Fruit fly (Drosophila melanogaster) whole organism: ENCODE measurements around the gene Cyp9f2.

Experiments
- CG8478 ChIP-seq: fragments of >200 bp; optimal IDR thresholded peaks from 2 replicates; lab custom pipeline; 2018; ENCODE audit warnings: inconsistent platforms
- Dll ChIP-seq: fragments of >200 bp; optimal IDR thresholded peaks from 2 replicates; lab custom pipeline; 2017
- EcR ChIP-seq, 2 experiments: fragments of >200 bp; optimal IDR thresholded peaks; 2 replicates each; lab custom pipeline; 2017; ENCODE audit warnings: missing biosample characterization in 2 of 2, missing genetic modification characterization in 2 of 2, missing genetic modification reagents in 2 of 2
- pan ChIP-seq: fragments of >200 bp; optimal IDR thresholded peaks from 2 replicates; lab custom pipeline; 2017
- psq ChIP-seq: fragments of >200 bp; optimal IDR thresholded peaks from 2 replicates; lab custom pipeline; 2017
- usp ChIP-seq: fragments of >200 bp; optimal IDR thresholded peaks from 2 replicates; lab custom pipeline; 2017; ENCODE audit warnings: missing biosample characterization, missing genetic modification characterization, mixed read lengths

The Cyp9f2 gene

DNA sequence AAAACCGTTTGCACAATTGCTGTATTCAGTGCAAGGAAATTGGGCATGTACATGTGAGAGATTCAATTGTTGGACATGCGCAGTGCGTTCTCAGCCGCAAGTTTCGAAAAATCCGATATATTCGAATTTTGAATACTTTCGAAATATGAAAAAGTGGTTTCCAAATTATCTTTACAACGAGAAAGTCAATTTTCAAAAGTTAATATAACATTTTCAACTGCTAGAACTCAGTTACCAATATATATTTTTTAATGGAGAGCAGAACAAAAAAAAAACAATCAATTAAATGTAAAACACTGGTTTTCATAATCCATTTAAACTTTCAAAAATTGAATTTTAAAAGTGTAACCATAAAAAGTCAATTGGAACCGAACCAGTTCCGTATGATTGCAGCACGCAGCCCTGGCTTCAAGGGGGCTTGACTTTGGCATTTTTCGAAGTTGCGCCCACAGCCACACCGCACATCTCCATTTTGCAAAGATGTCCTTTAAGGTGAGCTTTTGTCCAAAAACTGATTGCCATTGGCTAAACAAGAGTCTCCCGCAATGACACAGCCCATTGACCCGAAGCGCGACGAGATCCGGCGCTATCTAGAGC is 16.6 kb upstream of the Cyp9f2 start, which contains the start of the genes Scgbeta and CG17202:
Gene Scgbeta, minus strand, starts transcription at position 51 of the 597 bp plus-strand sequence.
Gene CG17202, plus strand, starts transcription at position 390 of the 597 bp plus-strand sequence.
- no peak for TF ChIP-seq CG8478 (lab: Kevin White, UChicago)
- no peak for TF ChIP-seq usp (GFP tag; lab: Kevin White, UChicago)
- TF ChIP-seq pan: no peak
- TF ChIP-seq EcR (GFP tag; optimal IDR thresholded peaks at IDR 0.05; lab: Kevin White, UChicago): no peak
- TF ChIP-seq psq (lab: Kevin White, UChicago): no peak
- TF ChIP-seq Dll (lab: Kevin White, UChicago): no peak

DNA sequence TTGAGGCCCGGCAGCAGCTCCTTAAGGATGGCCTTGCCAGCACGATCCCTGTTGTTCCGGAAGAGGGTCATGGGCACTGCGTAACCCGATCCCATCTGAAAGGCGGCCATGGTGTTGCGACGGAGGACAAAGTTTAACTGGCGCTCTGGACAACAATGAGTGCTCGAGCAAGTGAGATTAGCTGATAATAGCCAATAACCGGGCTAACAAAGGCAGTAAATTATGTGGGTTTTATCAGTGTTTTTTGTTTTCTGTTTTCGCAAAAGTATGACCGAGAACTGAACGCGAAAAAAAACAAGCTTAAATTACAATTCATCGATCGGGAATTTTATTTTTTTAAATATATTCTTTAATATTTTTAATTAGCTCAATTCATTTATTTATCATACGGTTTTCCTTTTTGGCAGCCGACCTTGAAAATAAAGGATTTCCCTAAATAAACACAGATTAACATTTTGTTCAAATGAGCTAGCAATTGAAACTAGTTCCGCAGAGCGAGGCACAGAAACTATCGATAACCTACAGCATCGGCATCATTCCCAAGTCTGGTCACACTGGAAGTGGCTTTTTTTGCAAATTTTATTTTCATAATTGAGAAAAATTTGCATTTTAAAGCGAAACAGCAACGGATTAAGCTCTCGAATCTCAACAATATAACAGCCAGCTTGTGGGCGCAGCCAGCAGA is 7.6 kb upstream of the Cyp9f2 start, which contains the start of the genes Dip-C and pps:
Gene Dip-C, minus strand, starts transcription at position 486 of the 685 bp plus-strand sequence.
Gene pps, plus strand, starts transcription at position 555 of the 685 bp plus-strand sequence.
- TF ChIP-seq EcR (GFP tag; optimal IDR thresholded peaks at IDR 0.05; lab: Kevin White, UChicago): no peak
- no peak for TF ChIP-seq pan
- TF ChIP-seq psq (lab: Kevin White, UChicago): no peak

DNA sequence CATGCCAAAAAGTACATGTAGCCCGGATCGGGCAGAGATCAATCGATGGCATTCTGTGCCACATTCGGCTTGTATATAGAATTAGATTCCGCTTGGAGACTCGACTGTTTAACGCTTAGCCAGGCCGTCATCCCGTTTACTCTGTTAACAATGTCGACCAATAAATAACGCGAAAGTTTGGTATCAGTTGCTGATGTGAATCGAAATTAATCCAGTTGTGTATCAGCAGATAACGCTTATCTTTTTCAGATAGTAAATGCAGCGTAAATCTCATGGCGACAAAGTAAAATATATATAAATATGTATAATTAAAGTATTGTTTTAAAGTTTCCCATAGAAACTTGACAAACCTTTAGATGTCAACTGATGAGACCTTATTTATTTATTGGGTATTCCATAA is 5.6 kb upstream of the Cyp9f2 start:
- TF ChIP-seq Dll (lab: Kevin White, UChicago) (no peak), CG8478 (lab: Kevin White, UChicago) (no peak), usp (GFP tag; lab: Kevin White, UChicago) (no peak), EcR (GFP tag; optimal IDR thresholded peaks at IDR 0.05; lab: Kevin White, UChicago) (no peak), pan (no peak), psq (lab: Kevin White, UChicago) (no peak)

DNA sequence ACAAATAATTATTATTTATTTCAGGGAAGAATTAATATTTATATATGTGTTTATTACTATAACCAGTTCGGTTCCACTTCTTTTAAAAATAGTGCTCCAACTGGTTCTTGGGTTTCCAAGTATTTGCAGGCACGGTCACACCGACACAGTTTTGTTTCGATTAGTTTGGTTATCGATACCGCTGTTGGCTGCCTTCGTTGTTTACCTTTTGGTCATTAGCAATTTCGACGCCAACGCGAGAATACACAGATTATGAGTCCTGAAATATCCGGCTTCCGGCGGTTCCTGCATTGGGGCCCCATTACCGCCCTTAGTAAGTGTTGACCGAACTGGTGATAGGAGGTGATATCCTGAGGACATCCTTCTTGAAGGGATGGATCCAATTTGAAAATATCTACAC is 2.3 kb upstream of the Cyp9f2 start, which contains the start of gene CG5196:
Gene CG5196, plus strand, starts transcription at position 157 of the 400 bp plus-strand sequence.
- TF ChIP-seq CG8478 (lab: Kevin White, UChicago) (no peak), pan (no peak), psq (lab: Kevin White, UChicago) (no peak), usp (GFP tag; lab: Kevin White, UChicago) (no peak), EcR (GFP tag; optimal IDR thresholded peaks at IDR 0.05; lab: Kevin White, UChicago) (no peak), Dll (lab: Kevin White, UChicago) (no peak)

DNA sequence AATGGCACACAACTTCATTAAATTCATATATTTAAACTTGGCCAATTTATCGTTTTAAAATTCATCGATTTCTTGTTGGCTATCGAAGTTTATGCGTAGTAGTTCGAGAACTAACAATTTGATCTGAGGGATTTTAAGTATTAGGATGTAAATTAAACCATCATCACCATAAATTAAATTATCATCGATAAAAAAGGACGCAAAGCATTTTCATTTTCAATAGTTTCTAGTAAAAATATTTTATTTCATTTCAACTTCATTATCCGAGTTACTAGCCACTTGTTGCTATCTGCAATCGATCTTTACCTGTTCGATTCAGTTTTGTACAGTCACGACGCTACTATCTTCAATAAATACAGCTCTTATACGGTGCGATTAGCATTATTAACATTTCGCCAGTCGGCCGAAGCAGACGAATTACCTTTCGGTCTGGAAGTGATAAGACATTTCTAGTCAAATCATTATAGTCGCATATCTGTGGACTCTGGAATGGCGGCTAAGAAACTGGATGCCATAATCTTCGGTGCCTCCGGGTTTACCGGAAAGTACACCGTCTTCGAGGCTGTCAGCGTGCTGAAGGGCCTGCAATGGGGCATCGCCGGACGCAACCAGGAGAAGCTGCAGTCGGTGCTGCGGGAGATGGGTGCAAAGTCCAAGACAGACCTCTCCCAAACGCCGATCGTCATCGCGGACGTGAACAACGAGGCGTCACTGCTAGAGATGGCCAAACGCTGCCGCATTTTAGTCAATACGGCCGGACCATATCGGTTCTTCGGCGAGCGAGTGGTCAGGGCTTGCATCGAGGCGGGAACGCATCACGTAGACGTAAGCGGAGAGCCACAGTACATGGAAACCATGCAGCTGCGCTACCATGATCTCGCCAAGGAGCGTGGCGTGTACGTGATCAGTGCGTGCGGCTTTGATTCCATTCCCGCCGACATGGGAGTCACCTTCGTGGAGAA is 688 bp upstream of the Cyp9f2 start, which contains the start of gene CG5167:
Gene CG5167, plus strand, starts transcription at position 298 of the 962 bp plus-strand sequence.
- TF ChIP-seq Dll (lab: Kevin White, UChicago): no peak
- TF ChIP-seq CG8478 (lab: Kevin White, UChicago): no peak

DNA sequence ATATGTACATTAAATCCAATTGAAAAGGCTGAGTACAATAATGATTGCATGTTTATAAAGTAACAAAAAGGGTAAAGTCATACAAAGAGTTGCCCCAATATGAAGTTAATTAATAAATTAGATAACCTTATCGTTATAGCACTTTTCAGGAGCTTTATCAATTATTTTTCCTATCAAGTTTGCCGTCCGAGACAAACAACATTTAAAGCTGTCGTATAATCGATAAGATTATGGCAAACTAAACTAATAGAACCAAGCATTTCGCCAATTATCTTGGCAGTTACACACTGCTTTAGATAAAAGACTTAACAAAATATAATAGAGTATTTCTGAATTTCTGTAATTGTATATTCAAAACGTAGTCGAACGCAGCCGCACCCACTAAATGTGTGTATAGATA is 694 bp downstream of the Cyp9f2 start:
- TF ChIP-seq Dll (lab: Kevin White, UChicago) (no peak), pan (no peak), CG8478 (lab: Kevin White, UChicago) (no peak), usp (GFP tag; lab: Kevin White, UChicago) (no peak), psq (lab: Kevin White, UChicago) (no peak), EcR (GFP tag; optimal IDR thresholded peaks at IDR 0.05; lab: Kevin White, UChicago) (no peak)

DNA sequence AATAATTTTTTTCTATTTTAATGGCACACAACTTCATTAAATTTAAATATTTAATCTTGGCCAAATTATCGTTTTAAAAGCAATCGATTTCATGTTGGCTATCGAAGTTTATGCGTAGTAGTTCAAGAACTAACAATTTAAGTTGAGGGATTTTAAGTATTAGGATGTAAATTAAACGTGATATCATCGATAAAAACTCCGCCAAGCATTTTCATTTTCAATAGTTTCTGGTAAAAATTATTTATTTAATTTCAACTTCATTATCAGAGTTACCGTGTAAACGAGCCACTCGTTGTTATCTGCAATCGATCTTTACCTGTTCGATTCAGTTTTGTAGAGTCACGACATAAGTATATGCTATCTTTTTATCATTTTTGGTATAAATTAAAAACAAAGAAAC is 2.9 kb downstream of the Cyp9f2 start:
- TF ChIP-seq CG8478 (lab: Kevin White, UChicago) (no peak), psq (lab: Kevin White, UChicago) (no peak), Dll (lab: Kevin White, UChicago) (no peak), pan (no peak), usp (GFP tag; lab: Kevin White, UChicago) (no peak), EcR (GFP tag; optimal IDR thresholded peaks at IDR 0.05; lab: Kevin White, UChicago) (no peak)

DNA sequence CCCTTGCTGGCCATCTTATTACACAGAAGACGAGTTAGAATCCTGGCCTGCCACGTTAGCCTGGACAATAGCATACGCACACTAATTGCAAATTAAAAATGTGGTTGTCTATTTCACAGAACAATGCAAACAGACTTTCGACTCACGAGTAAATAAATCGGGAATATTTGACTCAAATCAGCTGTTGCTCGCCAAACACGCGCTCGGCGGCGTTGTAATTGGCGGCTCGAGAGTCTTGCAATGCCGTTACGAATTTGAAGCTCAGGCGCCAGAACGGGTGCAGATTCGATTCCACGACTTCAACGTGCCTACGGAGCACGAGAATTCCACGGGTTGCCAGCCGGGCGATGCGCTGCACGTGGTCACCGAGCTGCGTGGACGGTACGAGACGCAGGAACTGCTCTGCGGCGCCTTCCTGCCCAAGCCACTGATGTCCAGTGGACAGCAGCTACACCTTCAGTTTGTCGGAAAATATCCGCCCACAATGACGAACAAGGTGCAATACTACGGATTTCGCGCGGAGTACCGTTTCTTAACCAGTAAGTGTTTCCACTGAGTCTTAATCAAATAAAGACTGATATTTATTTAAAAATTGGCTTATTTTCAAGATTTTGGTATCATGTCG is 4.0 kb downstream of the Cyp9f2 start, which contains the start of gene DNAlig3:
Gene DNAlig3, minus strand, starts transcription at position 168 of the 625 bp plus-strand sequence.
- TF ChIP-seq EcR (GFP tag; optimal IDR thresholded peaks at IDR 0.05; lab: Kevin White, UChicago) (no peak), psq (lab: Kevin White, UChicago) (no peak), CG8478 (lab: Kevin White, UChicago) (no peak), Dll (lab: Kevin White, UChicago) (no peak), pan (no peak), usp (GFP tag; lab: Kevin White, UChicago) (no peak)

DNA sequence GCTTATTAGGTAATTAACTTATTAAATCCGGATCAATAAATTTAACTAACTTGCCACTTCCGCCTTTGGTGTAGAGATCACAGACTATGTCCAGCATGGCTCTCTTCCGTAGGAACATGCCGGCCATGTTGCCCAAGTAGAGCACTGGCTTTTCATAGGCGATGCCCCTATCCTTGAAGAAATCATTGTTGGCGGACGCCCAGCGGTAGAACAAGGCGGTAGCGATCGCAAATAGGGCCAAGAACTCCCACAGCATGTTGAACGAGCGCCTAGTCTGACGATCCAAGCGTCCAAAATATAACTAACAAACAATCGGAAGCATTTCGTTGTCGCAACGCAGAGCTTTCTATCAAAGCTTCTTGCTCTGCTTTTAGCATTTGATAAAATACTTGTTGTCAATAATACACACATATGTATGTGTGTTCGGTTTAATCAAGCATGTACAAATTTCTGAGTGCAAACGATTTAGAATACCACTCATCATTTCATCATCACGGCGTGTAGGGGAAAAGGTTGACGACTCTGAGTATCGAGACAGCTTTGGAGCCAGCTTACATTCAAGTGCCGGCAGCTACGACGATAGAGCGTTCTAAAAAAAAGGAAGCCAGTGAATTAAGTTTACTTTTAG is 7.1 kb downstream of the Cyp9f2 start, which contains the start of gene Cyp9f3:
Gene Cyp9f3, minus strand, starts transcription at position 310 of the 628 bp plus-strand sequence.
- TF ChIP-seq CG8478 (lab: Kevin White, UChicago) (no peak), Dll (lab: Kevin White, UChicago) (no peak), EcR (GFP tag; optimal IDR thresholded peaks at IDR 0.05; lab: Kevin White, UChicago) (no peak), usp (GFP tag; lab: Kevin White, UChicago) (no peak), psq (lab: Kevin White, UChicago) (no peak), pan (no peak)

DNA sequence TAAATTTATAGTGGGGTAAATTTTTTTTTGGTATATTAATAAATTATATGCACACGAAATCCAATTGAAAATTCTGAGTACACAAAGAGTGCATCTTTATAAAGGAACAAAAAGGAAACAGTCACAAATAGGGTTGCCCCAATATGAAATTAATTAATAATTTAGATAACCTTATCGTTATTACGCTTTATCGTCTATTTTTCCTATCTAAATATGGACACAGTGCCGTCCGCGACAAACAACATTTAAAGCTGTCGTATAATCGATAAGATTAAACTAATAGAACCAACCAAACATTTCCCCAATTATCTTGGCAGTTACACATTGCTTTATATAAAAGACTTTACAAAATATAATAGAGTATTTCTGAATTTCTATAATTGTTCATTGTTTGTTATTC is 7.8 kb downstream of the Cyp9f2 start:
- TF ChIP-seq CG8478 (lab: Kevin White, UChicago) (no peak), Dll (lab: Kevin White, UChicago) (no peak), usp (GFP tag; lab: Kevin White, UChicago) (no peak)
